Worm (Caenorhabditis elegans) whole organism, midembryonic: Measurements from ENCODE around the gene C36E8.6.

Experiments used
- T22C8.4 ChIP-seq: fragments of 200-800 bp; sonication (Bioruptor generic); IDR thresholded peaks from 2 replicates; pipeline ENCODE4 v1.3.6; 2022; ENCODE audit warnings: missing genetic modification characterization, missing compliant biosample characterization
- cog-1 ChIP-seq: sonication (generic microtip); optimal IDR thresholded peaks from 2 replicates; lab custom pipeline; 2016; ENCODE audit warnings: missing genetic modification characterization, missing compliant biosample characterization
- flt-1 ChIP-seq: fragments of 200-800 bp; sonication (Bioruptor generic); IDR thresholded peaks from 2 replicates; pipeline ENCODE4 v1.3.6; 2022; ENCODE audit warnings: missing genetic modification characterization, missing compliant biosample characterization
- klf-2 ChIP-seq: fragments of 200-800 bp; sonication (Bioruptor generic); conservative IDR thresholded peaks from 2 replicates; pipeline ENCODE4 v1.3.6; 2022; ENCODE audit warnings: missing genetic modification reagents, missing genetic modification characterization, missing compliant biosample characterization
- med-1 ChIP-seq: sonication (generic microtip); optimal IDR thresholded peaks from 2 replicates; lab custom pipeline; 2017; ENCODE audit warnings: missing genetic modification characterization, mild to moderate bottlenecking, missing compliant biosample characterization, antibody characterized with exemption, missing genetic modification reagents; ENCODE audit not compliant: insufficient read depth
- ref-1 ChIP-seq: fragments of 200-800 bp; sonication (Bioruptor generic); conservative IDR thresholded peaks from 2 replicates; pipeline ENCODE4 v1.3.6; 2022; ENCODE audit warnings: missing genetic modification reagents, missing genetic modification characterization, missing compliant biosample characterization
- tab-1 ChIP-seq: fragments of 200-800 bp; sonication (Bioruptor generic); IDR thresholded peaks from 2 replicates; pipeline ENCODE4 v1.3.6; 2022; ENCODE audit warnings: missing genetic modification characterization, missing compliant biosample characterization
- ztf-23 ChIP-seq: fragments of 200-800 bp; sonication (Bioruptor generic); IDR thresholded peaks from 2 replicates; pipeline ENCODE4 v1.3.6; 2022; ENCODE audit warnings: missing genetic modification reagents, missing genetic modification characterization, missing compliant biosample characterization
- ztf-29 ChIP-seq: fragments of 200-800 bp; sonication (Bioruptor generic); IDR thresholded peaks from 2 replicates; pipeline ENCODE4 v1.3.6; 2022; ENCODE audit warnings: missing genetic modification reagents, missing genetic modification characterization, missing compliant biosample characterization

C36E8.6 gene

ce11 chrIII:3979980-3980631 lies 7.8 kb upstream of the C36E8.6 start:
- TF ChIP-seq flt-1 (no peak), med-1 (GFP tag; lab: Kevin White, UChicago) (no peak)

ce11 chrIII:3984049-3984484 lies 3.8 kb upstream of the C36E8.6 start:
- TF ChIP-seq flt-1 (no peak), ztf-23 (GFP tag; lab: Robert Waterston, UW) (no peak), ref-1 (GFP tag; lab: Robert Waterston, UW) (no peak), ztf-29 (GFP tag; lab: Robert Waterston, UW) (no peak), klf-2 (no peak), cog-1 (tag; lab: Kevin White, UChicago) (no peak), T22C8.4 (GFP tag; lab: Robert Waterston, UW) (no peak), med-1 (GFP tag; lab: Kevin White, UChicago) (no peak), tab-1 (GFP tag; lab: Robert Waterston, UW) (no peak)

- no peak for TF ChIP-seq tab-1 (GFP tag; lab: Robert Waterston, UW)
- TF ChIP-seq T22C8.4 (GFP tag; lab: Robert Waterston, UW), result no peak
- TF ChIP-seq klf-2, result no peak
- no peak for TF ChIP-seq med-1 (GFP tag; lab: Kevin White, UChicago)
- TF ChIP-seq flt-1, result no peak
- no peak for TF ChIP-seq ref-1 (GFP tag; lab: Robert Waterston, UW)
- no peak for TF ChIP-seq ztf-23 (GFP tag; lab: Robert Waterston, UW)
- no peak for TF ChIP-seq ztf-29 (GFP tag; lab: Robert Waterston, UW)
- TF ChIP-seq cog-1 (tag; lab: Kevin White, UChicago), result no peak
Observed at ce11 chrIII:3986368-3986767, 1.5 kb upstream of the C36E8.6 start, which contains the start of gene Y1A5A.1. TSS of gene Y1A5A.1 (minus strand) at chrIII:3986661.

ce11 chrIII:3991362-3991761 lies 3.5 kb downstream of the C36E8.6 start:
- TF ChIP-seq T22C8.4 (GFP tag; lab: Robert Waterston, UW) (no peak), ztf-23 (GFP tag; lab: Robert Waterston, UW) (no peak), ref-1 (GFP tag; lab: Robert Waterston, UW) (no peak), flt-1 (no peak), tab-1 (GFP tag; lab: Robert Waterston, UW) (no peak), klf-2 (no peak), cog-1 (tag; lab: Kevin White, UChicago) (no peak), ztf-29 (GFP tag; lab: Robert Waterston, UW) (no peak), med-1 (GFP tag; lab: Kevin White, UChicago) (no peak)

- no peak for TF ChIP-seq cog-1 (tag; lab: Kevin White, UChicago)
- TF ChIP-seq T22C8.4 (GFP tag; lab: Robert Waterston, UW), result no peak
- TF ChIP-seq flt-1, result no peak
- TF ChIP-seq ref-1 (GFP tag; lab: Robert Waterston, UW), result no peak
- TF ChIP-seq med-1 (GFP tag; lab: Kevin White, UChicago), result no peak
- TF ChIP-seq klf-2, result no peak
- no peak for TF ChIP-seq tab-1 (GFP tag; lab: Robert Waterston, UW)
- no peak for TF ChIP-seq ztf-23 (GFP tag; lab: Robert Waterston, UW)
- no peak for TF ChIP-seq ztf-29 (GFP tag; lab: Robert Waterston, UW)
Observed at ce11 chrIII:3992089-3992488, 4.2 kb downstream of the C36E8.6 start, which contains the start of gene glb-11. TSS of gene glb-11 (minus strand) at chrIII:3992189.

- TF ChIP-seq tab-1 (GFP tag; lab: Robert Waterston, UW), result no peak
- TF ChIP-seq ref-1 (GFP tag; lab: Robert Waterston, UW), result no peak
- TF ChIP-seq ztf-23 (GFP tag; lab: Robert Waterston, UW), result no peak
- no peak for TF ChIP-seq flt-1
- TF ChIP-seq ztf-29 (GFP tag; lab: Robert Waterston, UW), result no peak
- no peak for TF ChIP-seq T22C8.4 (GFP tag; lab: Robert Waterston, UW)
- TF ChIP-seq klf-2, result no peak
- no peak for TF ChIP-seq med-1 (GFP tag; lab: Kevin White, UChicago)
- no peak for TF ChIP-seq cog-1 (tag; lab: Kevin White, UChicago)
Observed at ce11 chrIII:3994457-3994856, 6.6 kb downstream of the C36E8.6 start.

- no peak for TF ChIP-seq ztf-29 (GFP tag; lab: Robert Waterston, UW)
- TF ChIP-seq ref-1 (GFP tag; lab: Robert Waterston, UW), result no peak
- no peak for TF ChIP-seq klf-2
- TF ChIP-seq flt-1, result peak; percentile 81
- TF ChIP-seq tab-1 (GFP tag; lab: Robert Waterston, UW), result no peak
- 0 out of 2 replicates have a peak, but pooled peaks have one; percentile 19 for TF ChIP-seq ztf-23 (GFP tag; lab: Robert Waterston, UW)
- peak; percentile 53 for TF ChIP-seq cog-1 (tag; lab: Kevin White, UChicago)
- no peak for TF ChIP-seq med-1 (GFP tag; lab: Kevin White, UChicago)
- no peak for TF ChIP-seq T22C8.4 (GFP tag; lab: Robert Waterston, UW)
Observed at ce11 chrIII:4004064-4004580, 16.3 kb downstream of the C36E8.6 start, which contains the start of gene tif-1A. TSS of gene tif-1A (minus strand) at chrIII:4004114.

ce11 chrIII:4005446-4006192 lies 17.8 kb downstream of the C36E8.6 start, which contains the start of gene pxd-1:
TSS of gene pxd-1 (plus strand) at chrIII:4006142.
- TF ChIP-seq ztf-29 (GFP tag; lab: Robert Waterston, UW) (no peak), ztf-23 (GFP tag; lab: Robert Waterston, UW) (no peak), flt-1 (no peak), cog-1 (tag; lab: Kevin White, UChicago) (no peak)

ce11 chrIII:4007017-4007416 lies 19.2 kb downstream of the C36E8.6 start:
- TF ChIP-seq cog-1 (tag; lab: Kevin White, UChicago) (no peak), med-1 (GFP tag; lab: Kevin White, UChicago) (no peak), T22C8.4 (GFP tag; lab: Robert Waterston, UW) (no peak), ztf-23 (GFP tag; lab: Robert Waterston, UW) (no peak), ztf-29 (GFP tag; lab: Robert Waterston, UW) (no peak), ref-1 (GFP tag; lab: Robert Waterston, UW) (no peak), tab-1 (GFP tag; lab: Robert Waterston, UW) (no peak), flt-1 (no peak), klf-2 (no peak)
